Fruit fly (Drosophila melanogaster) whole organism, embryonic: ENCODE measurements around the gene dysf.

Experiments
- Bgb ChIP-seq: fragments of 200-800 bp; sonication (Bioruptor generic); IDR thresholded peaks from 2 replicates; pipeline ENCODE4 v1.3.6; 2022; ENCODE audit warnings: missing biosample characterization, missing genetic modification characterization; ENCODE audit not compliant: partially characterized antibody
- CG11504 ChIP-seq: fragments of 200-800 bp; sonication (Bioruptor generic); optimal IDR thresholded peaks from 3 replicates; lab custom pipeline; 2019; ENCODE audit warnings: missing biosample characterization, mild to moderate bottlenecking, missing genetic modification characterization, moderate library complexity
- CG12391 ChIP-seq: fragments of 200-800 bp; sonication (Bioruptor generic); optimal IDR thresholded peaks from 3 replicates; lab custom pipeline; 2018; ENCODE audit warnings: missing biosample characterization, mild to moderate bottlenecking, missing genetic modification characterization, moderate library complexity
- CG14050 ChIP-seq: fragments of 200-800 bp; sonication (Bioruptor generic); IDR thresholded peaks from 3 replicates; pipeline ENCODE4 v1.3.6; 2022; ENCODE audit warnings: missing biosample characterization, missing genetic modification characterization
- CG14710 ChIP-seq: fragments of 200-800 bp; sonication (Bioruptor generic); optimal IDR thresholded peaks from 3 replicates; lab custom pipeline; 2019; ENCODE audit warnings: missing biosample characterization, mild to moderate bottlenecking, missing genetic modification characterization, moderate library complexity
- CG15601 ChIP-seq: fragments of 200-800 bp; sonication (Bioruptor generic); optimal IDR thresholded peaks from 3 replicates; lab custom pipeline; 2019; ENCODE audit warnings: missing biosample characterization, mild to moderate bottlenecking, missing genetic modification characterization, moderate library complexity
- CG16813 ChIP-seq: fragments of 200-800 bp; sonication (Bioruptor generic); IDR thresholded peaks from 3 replicates; pipeline ENCODE4 v1.3.6; 2022; ENCODE audit warnings: missing biosample characterization, missing genetic modification characterization; ENCODE audit not compliant: partially characterized antibody
- CG17359 ChIP-seq: fragments of 200-800 bp; sonication (Bioruptor generic); optimal IDR thresholded peaks from 3 replicates; lab custom pipeline; 2018; ENCODE audit warnings: missing biosample characterization, mild to moderate bottlenecking, missing genetic modification characterization, moderate library complexity
- CG2199 ChIP-seq: fragments of 200-800 bp; sonication (Bioruptor generic); IDR thresholded peaks from 3 replicates; pipeline ENCODE4 v1.3.6; 2022; ENCODE audit warnings: missing biosample characterization, missing genetic modification characterization
- CG30020 ChIP-seq: fragments of 200-800 bp; optimal IDR thresholded peaks from 2 replicates; lab custom pipeline; 2019; ENCODE audit warnings: missing biosample characterization, mild to moderate bottlenecking, missing genetic modification characterization, moderate library complexity
- CG3281 ChIP-seq: fragments of 200-800 bp; sonication (Bioruptor generic); optimal IDR thresholded peaks from 3 replicates; lab custom pipeline; 2017; ENCODE audit warnings: missing biosample characterization, mild to moderate bottlenecking, missing genetic modification characterization
- CG3995 ChIP-seq: fragments of 200-800 bp; sonication (Bioruptor generic); optimal IDR thresholded peaks from 3 replicates; lab custom pipeline; 2016; ENCODE audit warnings: missing biosample characterization, missing genetic modification characterization
- CG5953 ChIP-seq: fragments of 200-800 bp; sonication (Bioruptor generic); IDR thresholded peaks from 2 replicates; pipeline ENCODE4 v1.3.6; 2022; ENCODE audit warnings: missing biosample characterization, missing genetic modification characterization
- CG6254 ChIP-seq: fragments of 200-800 bp; sonication (Bioruptor generic); optimal IDR thresholded peaks from 3 replicates; lab custom pipeline; 2017; ENCODE audit warnings: mild to moderate bottlenecking, missing biosample characterization, missing genetic modification reagents, missing genetic modification characterization
- CG6791 ChIP-seq: fragments of 200-800 bp; sonication (Bioruptor generic); IDR thresholded peaks from 3 replicates; pipeline ENCODE4 v1.3.6; 2022; ENCODE audit warnings: missing biosample characterization, missing genetic modification characterization; ENCODE audit not compliant: partially characterized antibody
- CG6854 ChIP-seq: fragments of 200-800 bp; sonication (Bioruptor generic); optimal IDR thresholded peaks from 3 replicates; lab custom pipeline; 2017; ENCODE audit warnings: missing biosample characterization, mild to moderate bottlenecking, missing genetic modification characterization
- CG9437 ChIP-seq: fragments of 200-800 bp; sonication (Bioruptor generic); optimal IDR thresholded peaks from 2 replicates; lab custom pipeline; 2018; ENCODE audit warnings: missing biosample characterization, mild to moderate bottlenecking, missing genetic modification characterization
- CTCF ChIP-seq: fragments of 200-800 bp; sonication (Bioruptor generic); optimal IDR thresholded peaks from 2 replicates; lab custom pipeline; 2017; ENCODE audit warnings: missing biosample characterization, mild to moderate bottlenecking, missing genetic modification characterization, moderate library complexity
- CrebB ChIP-seq: fragments of 200-800 bp; sonication (Bioruptor generic); optimal IDR thresholded peaks from 3 replicates; lab custom pipeline; 2018; ENCODE audit warnings: missing biosample characterization, mild to moderate bottlenecking, missing genetic modification characterization
- Dek ChIP-seq: fragments of 200-800 bp; sonication (Bioruptor generic); optimal IDR thresholded peaks from 3 replicates; lab custom pipeline; 2019; ENCODE audit warnings: missing biosample characterization, mild to moderate bottlenecking, missing genetic modification characterization, moderate library complexity
- Fer2 ChIP-seq: fragments of 200-800 bp; sonication (Bioruptor generic); optimal IDR thresholded peaks from 2 replicates; lab custom pipeline; 2018; ENCODE audit warnings: missing biosample characterization, mild to moderate bottlenecking, missing genetic modification characterization, moderate library complexity
- Fer3 ChIP-seq: fragments of 200-800 bp; sonication (Bioruptor generic); optimal IDR thresholded peaks from 2 replicates; lab custom pipeline; 2018; ENCODE audit warnings: missing biosample characterization, mild to moderate bottlenecking, missing genetic modification characterization, moderate library complexity
- Hsf ChIP-seq: fragments of 200-800 bp; sonication (Bioruptor generic); optimal IDR thresholded peaks from 3 replicates; lab custom pipeline; 2016; ENCODE audit warnings: missing biosample characterization, missing genetic modification characterization
- Lhr ChIP-seq: fragments of 200-800 bp; sonication (Bioruptor generic); optimal IDR thresholded peaks from 3 replicates; lab custom pipeline; 2017; ENCODE audit warnings: mild to moderate bottlenecking, missing biosample characterization, missing genetic modification reagents, missing genetic modification characterization
- Med ChIP-seq: fragments of 200-800 bp; sonication (Bioruptor generic); peaks from one replicate; lab custom pipeline; 2016; ENCODE audit warnings: missing biosample characterization, missing genetic modification characterization, mild to moderate bottlenecking, inconsistent platforms, moderate library complexity
- Meics ChIP-seq: fragments of 200-800 bp; sonication (Bioruptor generic); optimal IDR thresholded peaks from 2 replicates; lab custom pipeline; 2017; ENCODE audit warnings: missing biosample characterization, mild to moderate bottlenecking, missing genetic modification characterization
- YL-1 ChIP-seq: fragments of 200-800 bp; sonication (Bioruptor generic); optimal IDR thresholded peaks from 3 replicates; lab custom pipeline; 2017; ENCODE audit warnings: missing biosample characterization, mild to moderate bottlenecking, missing genetic modification characterization
- amos ChIP-seq: fragments of 200-800 bp; sonication (Bioruptor generic); IDR thresholded peaks from 2 replicates; pipeline ENCODE4 v1.3.6; 2022; ENCODE audit warnings: missing biosample characterization, missing genetic modification characterization; ENCODE audit not compliant: partially characterized antibody
- bowl ChIP-seq: fragments of 200-800 bp; sonication (Bioruptor generic); IDR thresholded peaks from 2 replicates; pipeline ENCODE4 v1.3.6; 2022; ENCODE audit warnings: missing biosample characterization, missing genetic modification characterization
- ci ChIP-seq: fragments of 200-800 bp; sonication (Bioruptor generic); IDR thresholded peaks from 3 replicates; pipeline ENCODE4 v1.3.6; 2022; ENCODE audit warnings: missing biosample characterization, missing genetic modification characterization
- da ChIP-seq: fragments of 200-800 bp; sonication (Bioruptor generic); optimal IDR thresholded peaks from 2 replicates; lab custom pipeline; 2016; ENCODE audit warnings: missing biosample characterization, missing genetic modification characterization
- inv ChIP-seq: fragments of 200-800 bp; sonication (Bioruptor generic); IDR thresholded peaks from 2 replicates; pipeline ENCODE4 v1.3.6; 2022; ENCODE audit warnings: missing biosample characterization, missing genetic modification characterization; ENCODE audit not compliant: partially characterized antibody
- knrl ChIP-seq: fragments of 200-800 bp; sonication (Bioruptor generic); IDR thresholded peaks from 3 replicates; pipeline ENCODE4 v1.3.6; 2022; ENCODE audit warnings: missing biosample characterization, missing genetic modification characterization; ENCODE audit not compliant: partially characterized antibody
- luna ChIP-seq: fragments of 200-800 bp; sonication (Bioruptor generic); optimal IDR thresholded peaks from 2 replicates; lab custom pipeline; 2016; ENCODE audit warnings: missing biosample characterization, missing genetic modification characterization
- nerfin-2 ChIP-seq: fragments of 200-800 bp; sonication (Bioruptor generic); IDR thresholded peaks from 2 replicates; pipeline ENCODE4 v1.3.6; 2022; ENCODE audit warnings: missing biosample characterization, missing genetic modification characterization; ENCODE audit not compliant: partially characterized antibody
- peb ChIP-seq: fragments of 200-800 bp; sonication (Bioruptor generic); IDR thresholded peaks from 2 replicates; pipeline ENCODE4 v1.3.6; 2022; ENCODE audit warnings: missing biosample characterization, missing genetic modification characterization
- pho ChIP-seq: fragments of 200-800 bp; sonication (Bioruptor generic); optimal IDR thresholded peaks from 2 replicates; lab custom pipeline; 2016; ENCODE audit warnings: missing biosample characterization, missing genetic modification characterization
- pum ChIP-seq: fragments of 200-800 bp; sonication (Bioruptor generic); optimal IDR thresholded peaks from 2 replicates; lab custom pipeline; 2016; ENCODE audit warnings: missing biosample characterization, missing genetic modification characterization
- sisA ChIP-seq: fragments of 200-800 bp; sonication (Bioruptor generic); IDR thresholded peaks from 2 replicates; pipeline ENCODE4 v1.3.6; 2022; ENCODE audit warnings: missing biosample characterization, missing genetic modification characterization
- slou ChIP-seq: fragments of 200-800 bp; sonication (Bioruptor generic); optimal IDR thresholded peaks from 3 replicates; lab custom pipeline; 2016; ENCODE audit warnings: missing biosample characterization, missing genetic modification characterization
- stwl ChIP-seq: fragments of 200-800 bp; sonication (Bioruptor generic); optimal IDR thresholded peaks from 3 replicates; lab custom pipeline; 2018; ENCODE audit warnings: missing biosample characterization, mild to moderate bottlenecking, missing genetic modification characterization, moderate library complexity
- toy ChIP-seq: fragments of 200-800 bp; sonication (Bioruptor generic); IDR thresholded peaks from 2 replicates; pipeline ENCODE4 v1.3.6; 2022; ENCODE audit warnings: missing biosample characterization, missing genetic modification characterization
- tx ChIP-seq: fragments of 200-800 bp; sonication (Bioruptor generic); optimal IDR thresholded peaks from 2 replicates; lab custom pipeline; 2016; ENCODE audit warnings: missing biosample characterization, missing genetic modification characterization

dysf gene

dm6 chr3R:26130586-26130985 is 32.1 kb upstream of the dysf start (continued):
- TF ChIP-seq CG5953 (GFP tag; lab: Robert Waterston, UW), result peak; percentile 55; the same call in 1 of the 2 replicates
- TF ChIP-seq CG3281 (GFP tag; lab: Kevin White, UChicago), result peak; percentile 20
- TF ChIP-seq toy (GFP tag; lab: Robert Waterston, UW), result no peak
- TF ChIP-seq pho (GFP tag; lab: Kevin White, UChicago), result no peak
- no peak; the same call in 2 of the 3 replicates for TF ChIP-seq CG14050 (GFP tag; lab: Robert Waterston, UW)
- TF ChIP-seq pum (GFP tag; lab: Kevin White, UChicago), result no peak
- TF ChIP-seq YL-1 (GFP tag; lab: Kevin White, UChicago), result peak; percentile 32
- no peak for TF ChIP-seq Dek (tag; lab: Kevin White, UChicago)
- TF ChIP-seq CG3995 (GFP tag; lab: Kevin White, UChicago), result no peak
- TF ChIP-seq CG17359, result peak; percentile 48

- TF ChIP-seq peb (GFP tag; lab: Robert Waterston, UW) (no peak), sisA (GFP tag; lab: Robert Waterston, UW) (no peak), slou (GFP tag; lab: Kevin White, UChicago) (no peak), Med (GFP tag; lab: Kevin White, UChicago) (peak; percentile 30), inv (0 out of 2 replicates have a peak, but pooled peaks have one; percentile 32), CrebB (tag; lab: Kevin White, UChicago) (no peak), Fer3 (tag; lab: Kevin White, UChicago) (no peak), stwl (peak; percentile 51), amos (peak; percentile 67), Meics (GFP tag; lab: Kevin White, UChicago) (no peak), Dek (tag; lab: Kevin White, UChicago) (no peak), CG30020 (tag; lab: Kevin White, UChicago) (no peak), CG14710 (tag; lab: Kevin White, UChicago) (no peak), CG16813 (GFP tag; lab: Robert Waterston, UW) (peak; percentile 40; the same call in 1 of the 3 replicates), Fer2 (no peak), CG15601 (tag; lab: Kevin White, UChicago) (no peak), CG11504 (tag; lab: Kevin White, UChicago) (peak; percentile 100), CG6854 (GFP tag; lab: Kevin White, UChicago) (no peak), da (GFP tag; lab: Kevin White, UChicago) (no peak), ci (GFP tag; lab: Robert Waterston, UW) (no peak), CG6254 (GFP tag; lab: Kevin White, UChicago) (no peak), nerfin-2 (GFP tag; lab: Robert Waterston, UW) (no peak), CTCF (GFP tag; lab: Kevin White, UChicago) (peak; percentile 72), CG2199 (GFP tag; lab: Robert Waterston, UW) (0 out of 3 replicates have a peak, but pooled peaks have one; percentile 56), Lhr (GFP tag; lab: Kevin White, UChicago) (no peak), luna (GFP tag; lab: Kevin White, UChicago) (no peak), bowl (no peak), CG6791 (GFP tag; lab: Robert Waterston, UW) (peak; percentile 61), tx (GFP tag; lab: Kevin White, UChicago) (no peak), CG12391 (tag; lab: Kevin White, UChicago) (no peak), Hsf (no peak), knrl (peak; percentile 56), Bgb (GFP tag; lab: Robert Waterston, UW) (peak; percentile 67), CG9437 (GFP tag; lab: Kevin White, UChicago) (peak; percentile 60)
These were observed 31.2 kb upstream of the dysf start for dm6 chr3R:26129680-26130079.
